Fruit fly (Drosophila melanogaster) whole organism, wandering third instar larva: ENCODE results near the gene Sgs8.

ENCODE experiments used
- Abd-B ChIP-seq: fragments of >200 bp; optimal IDR thresholded peaks from 2 replicates; lab custom pipeline; 2017; ENCODE audit warnings: missing biosample characterization, missing genetic modification characterization
- CG32264 ChIP-seq: fragments of 200-800 bp; sonication (Bioruptor generic); optimal IDR thresholded peaks from 2 replicates; lab custom pipeline; 2016; ENCODE audit warnings: missing biosample characterization, missing genetic modification characterization
- CG9705 ChIP-seq: fragments of 200-800 bp; sonication (Bioruptor generic); optimal IDR thresholded peaks from 2 replicates; lab custom pipeline; 2018; ENCODE audit warnings: missing biosample characterization, mild to moderate bottlenecking, missing genetic modification characterization
- CrebA ChIP-seq: fragments of 200-800 bp; sonication (Bioruptor generic); optimal IDR thresholded peaks from 2 replicates; lab custom pipeline; 2016; ENCODE audit warnings: missing biosample characterization, mild to moderate bottlenecking, missing genetic modification characterization, borderline replicate concordance
- Dfd ChIP-seq: fragments of >200 bp; optimal IDR thresholded peaks from 2 replicates; lab custom pipeline; 2017; ENCODE audit warnings: missing biosample characterization, missing genetic modification characterization
- Dif ChIP-seq: fragments of 200-275, 200-300 bp; sonication (Bioruptor generic); optimal IDR thresholded peaks from 2 replicates; lab custom pipeline; 2018; ENCODE audit warnings: missing biosample characterization, missing genetic modification characterization; ENCODE audit not compliant: partially characterized antibody
- GATAd ChIP-seq: sonication (Bioruptor generic); optimal IDR thresholded peaks from 2 replicates; lab custom pipeline; 2016; ENCODE audit warnings: missing biosample characterization, missing genetic modification characterization
- HLH106 ChIP-seq: fragments of 200-800 bp; optimal IDR thresholded peaks from 3 replicates; lab custom pipeline; 2019; ENCODE audit warnings: missing biosample characterization, mild to moderate bottlenecking, missing genetic modification characterization, moderate library complexity
- Hnf4 ChIP-seq: fragments of 200-800 bp; sonication (Bioruptor generic); optimal IDR thresholded peaks from 2 replicates; lab custom pipeline; 2016; ENCODE audit warnings: missing biosample characterization, mild to moderate bottlenecking, missing genetic modification characterization
- Hr78 ChIP-seq: fragments of >200 bp; optimal IDR thresholded peaks from 2 replicates; lab custom pipeline; 2017; ENCODE audit warnings: missing biosample characterization, missing genetic modification characterization
- Hr83 ChIP-seq: fragments of 200-300 bp; sonication (Bioruptor generic); optimal IDR thresholded peaks from 2 replicates; lab custom pipeline; 2016; ENCODE audit warnings: missing biosample characterization, mild to moderate bottlenecking, missing genetic modification characterization, moderate library complexity; ENCODE audit not compliant: poor library complexity, severe bottlenecking
- Jra ChIP-seq: sonication (Bioruptor generic); optimal IDR thresholded peaks from 2 replicates; lab custom pipeline; 2016; ENCODE audit warnings: missing biosample characterization, missing genetic modification characterization
- Mio ChIP-seq: sonication (Bioruptor generic); optimal IDR thresholded peaks from 2 replicates; lab custom pipeline; 2016; ENCODE audit warnings: missing biosample characterization, missing genetic modification characterization
- Myc ChIP-seq: fragments of >200 bp; optimal IDR thresholded peaks from 2 replicates; lab custom pipeline; 2017
- N ChIP-seq: fragments of >200 bp; optimal IDR thresholded peaks from 2 replicates; lab custom pipeline; 2018; ENCODE audit warnings: missing biosample characterization, missing external identifiers, missing genetic modification characterization
- OdsH ChIP-seq: fragments of 200-800 bp; sonication (Bioruptor generic); optimal IDR thresholded peaks from 2 replicates; lab custom pipeline; 2016; ENCODE audit warnings: missing biosample characterization, mild to moderate bottlenecking, missing genetic modification characterization
- Rel ChIP-seq, 2 experiments: fragments of 200-800 bp; sonication (Bioruptor generic) in 1 of 2; optimal IDR thresholded peaks; 2 replicates in 1 of 2; 3 replicates in 1 of 2; lab custom pipeline; 2016 to 2019; ENCODE audit warnings: mild to moderate bottlenecking in 2 of 2, missing biosample characterization in 2 of 2, missing genetic modification characterization in 2 of 2, moderate library complexity in 1 of 2
- Sp1 ChIP-seq: fragments of 200-800 bp; sonication (Bioruptor generic); optimal IDR thresholded peaks from 3 replicates; lab custom pipeline; 2019; ENCODE audit warnings: missing biosample characterization, mild to moderate bottlenecking, missing genetic modification characterization, moderate library complexity
- Vsx2 ChIP-seq: fragments of 200-300, 225-300 bp; sonication (Bioruptor generic); optimal IDR thresholded peaks from 2 replicates; lab custom pipeline; 2018; ENCODE audit warnings: missing biosample characterization, missing genetic modification characterization; ENCODE audit not compliant: partially characterized antibody
- br ChIP-seq: fragments of 200-800 bp; sonication (Bioruptor generic); optimal IDR thresholded peaks from 2 replicates; lab custom pipeline; 2016; ENCODE audit warnings: missing biosample characterization, missing genetic modification characterization
- brk ChIP-seq: fragments of 200-800 bp; sonication (Bioruptor generic); optimal IDR thresholded peaks from 2 replicates; lab custom pipeline; 2016; ENCODE audit warnings: missing biosample characterization, mild to moderate bottlenecking, missing genetic modification characterization
- dl ChIP-seq, 2 experiments: fragments of 175-275, 200-275 bp in 1 of 2; fragments of 200-275 bp in 1 of 2; sonication (Bioruptor generic); optimal IDR thresholded peaks; lab custom pipeline; 2018; ENCODE audit warnings: mild to moderate bottlenecking in 2 of 2, missing biosample characterization in 2 of 2, missing genetic modification characterization in 2 of 2, moderate library complexity in 2 of 2; ENCODE audit not compliant: partially characterized antibody in 2 of 2, insufficient read depth in 1 of 2
- dmrt93B ChIP-seq: fragments of 200-800 bp; sonication (Bioruptor generic); optimal IDR thresholded peaks from 2 replicates; lab custom pipeline; 2018; ENCODE audit warnings: missing biosample characterization, mild to moderate bottlenecking, missing genetic modification characterization
- dsf ChIP-seq: sonication (Bioruptor generic); optimal IDR thresholded peaks from 2 replicates; lab custom pipeline; 2016; ENCODE audit warnings: missing biosample characterization, missing genetic modification characterization, borderline replicate concordance
- ey ChIP-seq: fragments of 200-800 bp; sonication (Bioruptor generic); optimal IDR thresholded peaks from 2 replicates; lab custom pipeline; 2016; ENCODE audit warnings: missing biosample characterization, missing genetic modification characterization
- foxo ChIP-seq, 2 experiments: fragments of 200-800 bp; sonication (Bioruptor generic); optimal IDR thresholded peaks; 2 replicates in 1 of 2; 3 replicates in 1 of 2; lab custom pipeline; 2016 to 2017; ENCODE audit warnings: missing biosample characterization in 2 of 2, missing genetic modification characterization in 2 of 2
- fru ChIP-seq: fragments of 200-800 bp; sonication (Bioruptor generic); optimal IDR thresholded peaks from 3 replicates; lab custom pipeline; 2016; ENCODE audit warnings: missing biosample characterization, mild to moderate bottlenecking, missing genetic modification characterization
- h ChIP-seq: fragments of 200-800 bp; sonication (Bioruptor generic); optimal IDR thresholded peaks from 3 replicates; lab custom pipeline; 2016; ENCODE audit warnings: missing biosample characterization, mild to moderate bottlenecking, missing genetic modification characterization
- jim ChIP-seq: fragments of 175-275, 200-325 bp; sonication (Bioruptor generic); optimal IDR thresholded peaks from 2 replicates; lab custom pipeline; 2016; ENCODE audit warnings: missing biosample characterization, mild to moderate bottlenecking, missing genetic modification characterization
- lola ChIP-seq: fragments of >200 bp; optimal IDR thresholded peaks from 2 replicates; lab custom pipeline; 2017; ENCODE audit warnings: missing biosample characterization, missing genetic modification characterization
- pan ChIP-seq: fragments of >200 bp; optimal IDR thresholded peaks from 2 replicates; lab custom pipeline; 2017
- psq ChIP-seq: fragments of 200-800 bp; sonication (Bioruptor generic); optimal IDR thresholded peaks from 3 replicates; lab custom pipeline; 2017; ENCODE audit warnings: missing biosample characterization, mild to moderate bottlenecking, missing genetic modification characterization, moderate library complexity
- rgr ChIP-seq: fragments of 200-800 bp; sonication (Bioruptor generic); optimal IDR thresholded peaks from 3 replicates; lab custom pipeline; 2016; ENCODE audit warnings: missing biosample characterization, mild to moderate bottlenecking, missing genetic modification characterization
- sage ChIP-seq: fragments of 200-800 bp; sonication (Bioruptor generic); optimal IDR thresholded peaks from 2 replicates; lab custom pipeline; 2016; ENCODE audit warnings: missing biosample characterization, mild to moderate bottlenecking, missing genetic modification characterization
- sv ChIP-seq: fragments of 200-800 bp; sonication (Bioruptor generic); optimal IDR thresholded peaks from 3 replicates; lab custom pipeline; 2016; ENCODE audit warnings: missing biosample characterization, missing genetic modification characterization
- tai ChIP-seq: sonication (Bioruptor generic); optimal IDR thresholded peaks from 2 replicates; lab custom pipeline; 2016; ENCODE audit warnings: missing biosample characterization, missing genetic modification characterization
- usp ChIP-seq: fragments of >200 bp; optimal IDR thresholded peaks from 2 replicates; lab custom pipeline; 2017; ENCODE audit warnings: missing biosample characterization, missing genetic modification characterization
- woc ChIP-seq: sonication (Bioruptor generic); optimal IDR thresholded peaks from 2 replicates; lab custom pipeline; 2016; ENCODE audit warnings: missing biosample characterization, mild to moderate bottlenecking, missing genetic modification characterization

Gene Sgs8

dm6 chr3L:11491222-11491873 lies 17.8 kb downstream of the Sgs8 start:
- TF ChIP-seq Hr83 (GFP tag; lab: Kevin White, UChicago) (peak; percentile 45), Dif (GFP tag; lab: Kevin White, UChicago) (no peak), dmrt93B (GFP tag; lab: Kevin White, UChicago) (peak; percentile 71), Mio (GFP tag; lab: Kevin White, UChicago) (peak; percentile 13), Dfd (GFP tag; lab: Kevin White, UChicago) (no peak), Hnf4 (peak; percentile 93), Vsx2 (no peak), GATAd (no peak), Sp1 (GFP tag; lab: Kevin White, UChicago) (peak; percentile 85), N (GFP tag; lab: Kevin White, UChicago) (no peak), Myc (lab: Kevin White, UChicago) (no peak), CG9705 (peak; percentile 73), OdsH (GFP tag; lab: Kevin White, UChicago) (peak; percentile 92), rgr (peak; percentile 94), jim (GFP tag; lab: Kevin White, UChicago) (no peak), ey (peak; percentile 93), sage (peak; percentile 38), psq (GFP tag; lab: Kevin White, UChicago) (peak; percentile 80), lola (GFP tag; lab: Kevin White, UChicago) (no peak), sv (GFP tag; lab: Kevin White, UChicago) (no peak), br (GFP tag; lab: Kevin White, UChicago) (peak; percentile 89), dl (GFP tag; optimal IDR thresholded peaks at IDR 0.05; lab: Kevin White, UChicago; ENCODE audit: insufficient read depth in 1 of 2, partially characterized antibody in 2 of 2) (no peak), pan (lab: Kevin White, UChicago) (no peak), dsf (GFP tag; lab: Kevin White, UChicago) (no peak), usp (GFP tag; lab: Kevin White, UChicago) (no peak), fru (peak; percentile 94), Abd-B (GFP tag; lab: Kevin White, UChicago) (no peak), tai (peak; percentile 78), woc (GFP tag; lab: Kevin White, UChicago) (peak; percentile 76), CG32264 (GFP tag; lab: Kevin White, UChicago) (peak; percentile 75), Jra (peak; percentile 64), foxo (GFP tag; optimal IDR thresholded peaks at IDR 0.05; lab: Kevin White, UChicago) (peak in 1 of 2 experiments; percentile 94), CrebA (GFP tag; lab: Kevin White, UChicago) (peak; percentile 18), h (peak; percentile 95), HLH106 (peak; percentile 92), Hr78 (no peak), Rel (GFP tag; optimal IDR thresholded peaks at IDR 0.05; lab: Kevin White, UChicago) (no peak), Rel (tag; optimal IDR thresholded peaks at IDR 0.05; lab: Kevin White, UChicago) (peak; percentile 73), brk (GFP tag; lab: Kevin White, UChicago) (peak; percentile 83)

- TF ChIP-seq sage (no peak), N (GFP tag; lab: Kevin White, UChicago) (no peak), tai (peak; percentile 11), dsf (GFP tag; lab: Kevin White, UChicago) (no peak)
Observed at dm6 chr3L:11490539-11490938, 18.7 kb downstream of the Sgs8 start.

dm6 chr3L:11489489-11489888 lies 19.7 kb downstream of the Sgs8 start:
- no peak for TF ChIP-seq sage
- no peak for TF ChIP-seq fru
- TF ChIP-seq Abd-B (GFP tag; lab: Kevin White, UChicago): no peak
- TF ChIP-seq br (GFP tag; lab: Kevin White, UChicago): no peak
- no peak for TF ChIP-seq Hr78
- no peak for TF ChIP-seq GATAd
- no peak for TF ChIP-seq OdsH (GFP tag; lab: Kevin White, UChicago)
- no peak for TF ChIP-seq ey
- TF ChIP-seq lola (GFP tag; lab: Kevin White, UChicago): no peak
